Worm (Caenorhabditis elegans) whole organism, young adult: ENCODE data around the gene cdc-73.

Source experiments
- C17E4.6 ChIP-seq: fragments of 200-800 bp; sonication (Bioruptor generic); IDR thresholded peaks from 2 replicates; pipeline ENCODE4 v1.3.6; 2022; ENCODE audit warnings: missing genetic modification reagents, missing genetic modification characterization, missing compliant biosample characterization
- F10E7.11 ChIP-seq: sonication (generic microtip); optimal IDR thresholded peaks from 2 replicates; lab custom pipeline; 2017; ENCODE audit warnings: mild to moderate bottlenecking, missing genetic modification characterization, moderate library complexity, missing compliant biosample characterization
- F23B12.7 ChIP-seq: sonication (generic microtip); optimal IDR thresholded peaks from 2 replicates; lab custom pipeline; 2017; ENCODE audit warnings: missing genetic modification characterization, mild to moderate bottlenecking, missing compliant biosample characterization, antibody characterized with exemption, moderate library complexity; ENCODE audit not compliant: insufficient read depth
- F39B2.1 ChIP-seq: fragments of 200-800 bp; sonication (Bioruptor generic); IDR thresholded peaks from 2 replicates; pipeline ENCODE4 v1.3.6; 2022; ENCODE audit warnings: missing genetic modification reagents, missing genetic modification characterization, missing compliant biosample characterization
- F57A8.1 ChIP-seq: fragments of 200-800 bp; sonication (Bioruptor generic); optimal IDR thresholded peaks from 2 replicates; lab custom pipeline; 2018; ENCODE audit warnings: mild to moderate bottlenecking, missing genetic modification characterization, moderate library complexity, missing compliant biosample characterization
- K11D2.4 ChIP-seq: fragments of 200-800 bp; sonication (Bioruptor generic); IDR thresholded peaks from 2 replicates; pipeline ENCODE4 v1.3.6; 2022; ENCODE audit warnings: missing genetic modification reagents, missing genetic modification characterization, missing compliant biosample characterization
- T07F8.4 ChIP-seq: sonication (generic microtip); optimal IDR thresholded peaks from 2 replicates; lab custom pipeline; 2016; ENCODE audit warnings: mild to moderate bottlenecking, missing genetic modification characterization, moderate library complexity, missing compliant biosample characterization
- T26A5.8 ChIP-seq: sonication (generic microtip); optimal IDR thresholded peaks from 2 replicates; lab custom pipeline; 2016; ENCODE audit warnings: missing genetic modification characterization, missing compliant biosample characterization
- Y67H2A.10 ChIP-seq: fragments of 200-800 bp; sonication (Bioruptor generic); conservative IDR thresholded peaks from 2 replicates; pipeline ENCODE4 v1.3.6; 2022; ENCODE audit warnings: missing genetic modification reagents, missing genetic modification characterization, missing compliant biosample characterization
- Y79H2A.3 ChIP-seq: fragments of 200-800 bp; sonication (Bioruptor generic); conservative IDR thresholded peaks from 2 replicates; pipeline ENCODE4 v1.3.6; 2022; ENCODE audit warnings: missing genetic modification reagents, missing genetic modification characterization, missing compliant biosample characterization
- ama-1 ChIP-seq, 3 experiments: fragments of 150-350 bp in 1 of 3; sonication (generic microtip) in 2 of 3; optimal IDR thresholded peaks; 2 replicates each; lab custom pipeline; 2014 to 2018; ENCODE audit warnings: missing biosample characterization in 2 of 3, missing genetic modification characterization in 2 of 3, missing genetic modification reagents in 2 of 3
- aptf-2 ChIP-seq: fragments of 200-800 bp; sonication (Bioruptor generic); conservative IDR thresholded peaks from 2 replicates; pipeline ENCODE4 v1.3.6; 2022; ENCODE audit warnings: missing genetic modification reagents, missing genetic modification characterization, missing compliant biosample characterization
- aptf-3 ChIP-seq: fragments of 200-800 bp; sonication (Bioruptor generic); IDR thresholded peaks from 2 replicates; pipeline ENCODE4 v1.3.6; 2022; ENCODE audit warnings: missing genetic modification characterization, missing compliant biosample characterization
- attf-5 ChIP-seq: fragments of 200-800 bp; sonication (Bioruptor generic); optimal IDR thresholded peaks from 2 replicates; lab custom pipeline; 2018; ENCODE audit warnings: mild to moderate bottlenecking, missing genetic modification characterization, missing compliant biosample characterization
- attf-6 ChIP-seq: fragments of 200-800 bp; sonication (Bioruptor generic); IDR thresholded peaks from 2 replicates; pipeline ENCODE4 v1.3.6; 2022; ENCODE audit warnings: missing genetic modification reagents, missing genetic modification characterization, missing compliant biosample characterization
- bed-1 ChIP-seq: fragments of 200-800 bp; sonication (Bioruptor generic); IDR thresholded peaks from 2 replicates; pipeline ENCODE4 v1.3.6; 2022; ENCODE audit warnings: missing genetic modification reagents, missing genetic modification characterization, missing compliant biosample characterization
- bed-2 ChIP-seq: fragments of 200-800 bp; sonication (Bioruptor generic); IDR thresholded peaks from 2 replicates; pipeline ENCODE4 v1.3.6; 2022; ENCODE audit warnings: missing genetic modification reagents, missing genetic modification characterization, missing compliant biosample characterization
- ceh-91 ChIP-seq: fragments of 200-800 bp; sonication (Bioruptor generic); IDR thresholded peaks from 2 replicates; pipeline ENCODE4 v1.3.6; 2022; ENCODE audit warnings: missing genetic modification reagents, missing genetic modification characterization, missing compliant biosample characterization
- dpl-1 ChIP-seq: fragments of 150-350 bp; optimal IDR thresholded peaks from 2 replicates; lab custom pipeline; 2014; ENCODE audit warnings: missing biosample characterization, missing genetic modification reagents, missing genetic modification characterization
- egl-18 ChIP-seq: fragments of 200-800 bp; sonication (Bioruptor generic); IDR thresholded peaks from 2 replicates; pipeline ENCODE4 v1.3.6; 2022; ENCODE audit warnings: missing genetic modification reagents, missing genetic modification characterization, missing compliant biosample characterization
- egrh-3 ChIP-seq: fragments of 200-800 bp; sonication (Bioruptor generic); IDR thresholded peaks from 2 replicates; pipeline ENCODE4 v1.3.6; 2022; ENCODE audit warnings: missing genetic modification reagents, missing genetic modification characterization, missing compliant biosample characterization
- ets-4 ChIP-seq: fragments of 200-800 bp; sonication (Bioruptor generic); optimal IDR thresholded peaks from 2 replicates; lab custom pipeline; 2018; ENCODE audit warnings: mild to moderate bottlenecking, missing genetic modification characterization, missing compliant biosample characterization
- hlh-12 ChIP-seq: sonication (generic microtip); optimal IDR thresholded peaks from 2 replicates; lab custom pipeline; 2016; ENCODE audit warnings: missing genetic modification characterization, missing compliant biosample characterization
- hlh-26 ChIP-seq: fragments of 200-800 bp; sonication (Bioruptor generic); conservative IDR thresholded peaks from 2 replicates; pipeline ENCODE4 v1.3.6; 2022; ENCODE audit warnings: missing genetic modification reagents, missing genetic modification characterization, missing compliant biosample characterization
- hsf-1 ChIP-seq: fragments of 200-800 bp; sonication (Bioruptor generic); IDR thresholded peaks from 2 replicates; pipeline ENCODE4 v1.3.6; 2022; ENCODE audit warnings: missing genetic modification reagents, missing genetic modification characterization, missing compliant biosample characterization
- lag-1 ChIP-seq: fragments of 200-800 bp; sonication (Bioruptor generic); IDR thresholded peaks from 2 replicates; pipeline ENCODE4 v1.3.6; 2022; ENCODE audit warnings: missing genetic modification reagents, missing genetic modification characterization, missing compliant biosample characterization
- lsl-1 ChIP-seq: fragments of 200-800 bp; sonication (Bioruptor generic); optimal IDR thresholded peaks from 2 replicates; lab custom pipeline; 2018; ENCODE audit warnings: mild to moderate bottlenecking, missing genetic modification characterization, moderate library complexity, missing compliant biosample characterization
- lsy-27 ChIP-seq: sonication (generic microtip); optimal IDR thresholded peaks from 2 replicates; lab custom pipeline; 2017; ENCODE audit warnings: missing genetic modification characterization, mild to moderate bottlenecking, missing compliant biosample characterization, antibody characterized with exemption, missing genotype, borderline replicate concordance; ENCODE audit not compliant: insufficient read depth
- mxl-1 ChIP-seq: sonication (generic microtip); optimal IDR thresholded peaks from 2 replicates; lab custom pipeline; 2016; ENCODE audit warnings: missing genetic modification characterization, missing compliant biosample characterization
- nfyb-1 ChIP-seq: fragments of 200-800 bp; sonication (Bioruptor generic); IDR thresholded peaks from 2 replicates; pipeline ENCODE4 v1.3.6; 2022; ENCODE audit warnings: missing genetic modification reagents, missing genetic modification characterization, missing compliant biosample characterization
- nhr-179 ChIP-seq: sonication (generic microtip); optimal IDR thresholded peaks from 2 replicates; lab custom pipeline; 2016; ENCODE audit warnings: mild to moderate bottlenecking, missing genetic modification characterization, missing compliant biosample characterization
- nhr-27 ChIP-seq: fragments of 200-800 bp; sonication (Bioruptor generic); optimal IDR thresholded peaks from 2 replicates; lab custom pipeline; 2018; ENCODE audit warnings: mild to moderate bottlenecking, missing genetic modification characterization, moderate library complexity, missing compliant biosample characterization
- pha-4 ChIP-seq: fragments of 150-350 bp; sonication (generic microtip); optimal IDR thresholded peaks from 2 replicates; lab custom pipeline; 2014; ENCODE audit warnings: missing biosample characterization, missing genetic modification reagents, missing genetic modification characterization
- repo-1 ChIP-seq: sonication (generic microtip); optimal IDR thresholded peaks from 2 replicates; lab custom pipeline; 2017; ENCODE audit warnings: mild to moderate bottlenecking, missing genetic modification characterization, missing compliant biosample characterization
- snpc-3.4 ChIP-seq: sonication (generic microtip); optimal IDR thresholded peaks from 2 replicates; lab custom pipeline; 2017; ENCODE audit warnings: missing genetic modification characterization, mild to moderate bottlenecking, missing compliant biosample characterization, antibody characterized with exemption, moderate library complexity, missing genotype, missing genetic modification reagents
- snpc-4 ChIP-seq, 5 experiments: fragments of 150-350 bp in 1 of 5; sonication (generic microtip) in 4 of 5; optimal IDR thresholded peaks; 2 replicates each; lab custom pipeline; 2014 to 2018; ENCODE audit warnings: missing genetic modification characterization in 5 of 5, missing biosample characterization in 3 of 5, antibody characterized with exemption in 2 of 5, mild to moderate bottlenecking in 2 of 5, missing compliant biosample characterization in 2 of 5, missing genotype in 2 of 5, moderate library complexity in 2 of 5, missing genetic modification reagents in 1 of 5
- sptf-2 ChIP-seq: fragments of 200-800 bp; sonication (Bioruptor generic); optimal IDR thresholded peaks from 2 replicates; lab custom pipeline; 2018; ENCODE audit warnings: mild to moderate bottlenecking, missing genetic modification characterization, missing compliant biosample characterization
- tbp1 ChIP-seq: fragments of 200-800 bp; sonication (Bioruptor generic); optimal IDR thresholded peaks from 2 replicates; lab custom pipeline; 2018; ENCODE audit warnings: mild to moderate bottlenecking, missing genetic modification characterization, missing compliant biosample characterization
- zfh-2 ChIP-seq: fragments of 200-800 bp; sonication (Bioruptor generic); conservative IDR thresholded peaks from 2 replicates; pipeline ENCODE4 v1.3.6; 2022; ENCODE audit warnings: missing genetic modification reagents, missing genetic modification characterization, missing compliant biosample characterization
- ztf-18 ChIP-seq: sonication (generic microtip); optimal IDR thresholded peaks from 2 replicates; lab custom pipeline; 2016; ENCODE audit warnings: missing genotype, mild to moderate bottlenecking, missing genetic modification characterization, missing compliant biosample characterization
- ztf-25 ChIP-seq: fragments of 200-800 bp; sonication (Bioruptor generic); IDR thresholded peaks from 2 replicates; pipeline ENCODE4 v1.3.6; 2022; ENCODE audit warnings: missing genetic modification reagents, missing genetic modification characterization, missing compliant biosample characterization
- ztf-3 ChIP-seq: fragments of 200-800 bp; sonication (Bioruptor generic); optimal IDR thresholded peaks from 2 replicates; lab custom pipeline; 2018; ENCODE audit warnings: mild to moderate bottlenecking, missing genetic modification characterization, missing compliant biosample characterization

Gene cdc-73

DNA sequence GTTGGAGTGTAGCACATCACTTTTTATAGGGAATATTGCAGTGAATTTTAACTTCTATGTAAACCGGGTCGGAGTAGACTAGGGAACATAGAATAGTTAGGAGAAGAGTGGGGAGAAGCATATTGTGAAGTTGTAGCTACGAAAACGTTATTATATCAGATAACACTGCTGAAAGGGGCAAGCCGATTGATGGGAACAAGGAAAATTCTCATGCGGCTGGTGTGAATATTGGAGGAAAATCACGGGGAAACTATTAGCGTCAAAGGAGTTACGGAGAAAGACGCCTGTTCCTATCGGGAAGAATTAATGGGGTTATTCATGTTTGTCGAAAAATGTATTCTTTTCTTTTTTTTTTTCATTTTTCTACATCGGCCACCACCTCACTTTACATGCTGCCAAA lies 49.1 kb upstream of the cdc-73 start, which contains the start of gene F47C12.6:
F47C12.6 (minus strand) TSS at position 101 of the 400 bp plus-strand sequence.
- TF ChIP-seq repo-1 (tag; lab: Kevin White, UChicago) = no peak
- no peak for TF ChIP-seq hlh-26 (GFP tag; lab: Robert Waterston, UW)
- no peak for TF ChIP-seq lsy-27 (tag; lab: Kevin White, UChicago)
- TF ChIP-seq bed-1 (GFP tag; lab: Robert Waterston, UW) = no peak
- TF ChIP-seq egl-18 (GFP tag; lab: Robert Waterston, UW) = no peak
- TF ChIP-seq ama-1 (optimal IDR thresholded peaks at IDR 0.05; lab: Kevin White, UChicago) = no peak
- no peak for TF ChIP-seq ama-1 (GFP tag; optimal IDR thresholded peaks at IDR 0.05; lab: Kevin White, UChicago)
- no peak for TF ChIP-seq Y79H2A.3
- no peak for TF ChIP-seq ets-4 (GFP tag; lab: Kevin White, UChicago)
- no peak for TF ChIP-seq C17E4.6 (GFP tag; lab: Robert Waterston, UW)
- no peak for TF ChIP-seq snpc-3.4
- TF ChIP-seq T26A5.8 (tag; lab: Kevin White, UChicago) = no peak
- no peak for TF ChIP-seq Y67H2A.10 (GFP tag; lab: Robert Waterston, UW)
- no peak for TF ChIP-seq hsf-1 (GFP tag; lab: Robert Waterston, UW)
- TF ChIP-seq, all 124 proteins: peak for 0

DNA sequence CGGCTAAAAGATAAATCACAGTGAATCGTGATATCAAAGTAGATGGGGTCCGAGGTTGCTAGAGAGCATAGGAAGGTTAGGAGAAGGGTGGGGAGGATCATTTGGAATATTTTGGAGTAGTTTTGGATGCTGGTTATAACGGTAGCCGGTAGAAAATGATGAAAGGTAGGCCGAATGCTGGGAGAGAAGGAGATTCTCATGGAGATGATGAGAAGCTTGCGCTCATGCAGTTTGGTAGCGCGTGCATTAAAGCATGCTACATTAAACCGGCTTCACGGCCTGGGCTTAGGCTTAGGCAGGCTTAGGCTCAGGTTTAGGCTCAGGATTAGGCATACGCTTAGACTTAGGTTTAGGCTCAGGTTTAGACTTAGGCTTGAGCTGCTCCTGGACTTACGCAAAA lies 48.1 kb upstream of the cdc-73 start, which contains the start of gene F47C12.13:
F47C12.13 (minus strand) TSS at position 101 of the 400 bp plus-strand sequence.
- TF ChIP-seq lag-1 (0 out of 2 replicates have a peak, but pooled peaks have one; percentile 16), repo-1 (tag; lab: Kevin White, UChicago) (no peak)

DNA sequence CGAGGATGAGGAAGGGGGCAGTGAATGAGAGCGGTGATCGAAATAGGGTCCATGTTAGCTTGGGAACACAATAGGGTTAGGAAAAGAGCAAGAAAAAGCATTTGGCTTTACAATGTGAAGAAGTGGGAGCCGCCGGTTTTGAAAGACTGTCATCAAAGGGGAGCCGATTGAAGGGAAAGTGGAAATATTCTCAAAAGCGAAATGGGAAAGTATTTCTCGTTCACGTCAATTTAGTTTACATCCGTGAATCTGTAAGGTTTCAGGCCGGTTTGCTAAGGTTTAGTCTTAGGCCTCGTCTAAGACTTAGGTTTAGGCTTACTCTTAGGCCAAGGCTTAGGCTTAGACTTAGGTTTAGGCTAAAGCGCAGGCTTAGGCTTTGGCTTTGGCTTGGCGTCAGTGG lies 47.0 kb upstream of the cdc-73 start, which contains the start of gene F47C12.7:
F47C12.7 (minus strand) TSS at position 101 of the 400 bp plus-strand sequence.
- TF ChIP-seq F10E7.11 (tag; lab: Kevin White, UChicago) (no peak), ztf-18 (no peak), F39B2.1 (GFP tag; lab: Robert Waterston, UW) (no peak), sptf-2 (no peak), snpc-4 (GFP tag; optimal IDR thresholded peaks at IDR 0.05; lab: Kevin White, UChicago) (no peak), snpc-4 (tag; optimal IDR thresholded peaks at IDR 0.05; lab: Kevin White, UChicago) (no peak), hsf-1 (GFP tag; lab: Robert Waterston, UW) (no peak), nhr-179 (no peak), attf-5 (no peak), dpl-1 (GFP tag; lab: Kevin White, UChicago) (no peak), F57A8.1 (GFP tag; lab: Kevin White, UChicago) (no peak), zfh-2 (GFP tag; lab: Robert Waterston, UW) (no peak), T07F8.4 (tag; lab: Kevin White, UChicago) (no peak), attf-6 (GFP tag; lab: Robert Waterston, UW) (no peak), nhr-27 (tag; lab: Kevin White, UChicago) (no peak), ceh-91 (GFP tag; lab: Robert Waterston, UW) (no peak), mxl-1 (tag; lab: Kevin White, UChicago) (no peak), aptf-3 (no peak), aptf-2 (GFP tag; lab: Robert Waterston, UW) (no peak)
- TF ChIP-seq, all 124 proteins: peak for 0

DNA sequence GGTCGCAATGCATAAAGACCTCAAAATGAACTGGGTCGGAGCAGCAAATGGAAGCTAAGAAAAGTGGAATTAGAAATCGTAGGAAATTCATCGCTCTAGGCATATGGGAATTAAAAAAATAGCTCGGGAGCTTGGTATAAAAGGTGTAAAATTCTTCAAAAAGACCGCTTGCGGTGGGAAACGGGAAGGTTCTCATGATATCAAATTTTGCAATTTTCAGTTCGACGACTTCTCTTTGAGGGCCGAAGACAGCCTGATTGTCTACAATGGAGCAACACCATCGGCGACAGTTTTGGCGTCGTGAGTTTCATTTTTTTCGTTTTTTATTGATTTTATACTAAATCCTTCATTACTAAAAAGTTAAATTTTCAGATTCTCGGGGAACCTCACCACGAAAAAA lies 43.9 kb upstream of the cdc-73 start, which contains the start of gene F47C12.8:
F47C12.8 (minus strand) TSS at position 101 of the 400 bp plus-strand sequence.
- no peak for TF ChIP-seq hlh-12 (tag; lab: Kevin White, UChicago)
- no peak for TF ChIP-seq pha-4 (tag; lab: Kevin White, UChicago)
- no peak for TF ChIP-seq lag-1
- no peak for TF ChIP-seq K11D2.4 (GFP tag; lab: Robert Waterston, UW)
- TF ChIP-seq ztf-25 (GFP tag; lab: Robert Waterston, UW) = no peak
- no peak for TF ChIP-seq bed-2 (GFP tag; lab: Robert Waterston, UW)
- TF ChIP-seq ztf-3 (GFP tag; lab: Kevin White, UChicago) = no peak
- TF ChIP-seq tbp1 (GFP tag; lab: Kevin White, UChicago) = no peak
- no peak for TF ChIP-seq egrh-3 (GFP tag; lab: Robert Waterston, UW)
- no peak for TF ChIP-seq nfyb-1
- no peak for TF ChIP-seq F23B12.7 (tag; lab: Kevin White, UChicago)
- no peak for TF ChIP-seq lsl-1 (GFP tag; lab: Kevin White, UChicago)
- no peak for TF ChIP-seq sptf-2
- TF ChIP-seq, all 124 proteins: peak for 0
